Worm (Caenorhabditis elegans) whole organism, mixed stage, embryonic: ENCODE results near the gene unc-84.

Source experiments
- bed-3 ChIP-seq: fragments of 200-800 bp; sonication (Bioruptor generic); optimal IDR thresholded peaks from 3 replicates; lab custom pipeline; 2018; ENCODE audit warnings: mild to moderate bottlenecking, missing genetic modification characterization, moderate library complexity, missing compliant biosample characterization
- ceh-39 ChIP-seq: fragments of 150-350 bp; optimal IDR thresholded peaks from 2 replicates; lab custom pipeline; 2014; ENCODE audit warnings: missing biosample characterization, missing genetic modification characterization
- elt-1 ChIP-seq: sonication (generic microtip); optimal IDR thresholded peaks from 2 replicates; lab custom pipeline; 2017; ENCODE audit warnings: missing genetic modification characterization, mild to moderate bottlenecking, missing compliant biosample characterization, antibody characterized with exemption, moderate library complexity, borderline replicate concordance; ENCODE audit not compliant: insufficient read depth
- elt-3 ChIP-seq: fragments of 150-350 bp; optimal IDR thresholded peaks from 2 replicates; lab custom pipeline; 2014; ENCODE audit warnings: missing biosample characterization, missing genetic modification characterization
- ham-2 ChIP-seq: fragments of 200-800 bp; sonication (Bioruptor generic); optimal IDR thresholded peaks from 2 replicates; lab custom pipeline; 2018; ENCODE audit warnings: mild to moderate bottlenecking, missing genetic modification characterization, missing compliant biosample characterization
- lin-13 ChIP-seq: fragments of 150-350 bp; optimal IDR thresholded peaks from 2 replicates; lab custom pipeline; 2014; ENCODE audit warnings: missing biosample characterization, missing genetic modification characterization
- nhr-28 ChIP-seq: fragments of 150-350 bp; optimal IDR thresholded peaks from 2 replicates; lab custom pipeline; 2014; ENCODE audit warnings: missing biosample characterization, missing genetic modification characterization
- nhr-76 ChIP-seq: sonication (generic microtip); optimal IDR thresholded peaks from 2 replicates; lab custom pipeline; 2017; ENCODE audit warnings: missing biosample characterization, missing genetic modification characterization
- snpc-4 ChIP-seq: fragments of 150-350 bp; optimal IDR thresholded peaks from 2 replicates; lab custom pipeline; 2014; ENCODE audit warnings: missing biosample characterization, missing genetic modification characterization
- sptf-1 ChIP-seq: sonication (generic microtip); optimal IDR thresholded peaks from 2 replicates; lab custom pipeline; 2017; ENCODE audit warnings: mild to moderate bottlenecking, missing genetic modification characterization, moderate library complexity, missing compliant biosample characterization

DNA sequence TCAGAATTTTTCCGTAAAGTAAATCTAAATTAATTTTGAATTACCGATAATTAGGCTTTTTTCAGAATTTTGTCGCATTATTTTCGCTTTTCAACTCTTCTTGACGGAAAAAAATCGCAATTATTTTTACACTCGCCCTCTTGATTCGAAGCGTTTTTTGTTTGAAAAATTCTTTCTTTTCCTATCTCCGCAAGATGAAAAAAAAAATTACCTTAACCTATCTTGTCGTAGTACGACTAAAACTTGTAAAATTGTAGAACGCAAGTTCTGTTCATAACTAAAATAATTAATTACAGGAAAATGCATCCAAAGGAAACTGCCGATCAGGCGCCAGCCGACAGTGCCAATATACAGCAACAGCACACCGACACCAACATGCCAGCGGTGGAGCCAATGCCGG, 15.6 kb downstream of the unc-84 start, which contains the start of gene F54B11.7:
- TF ChIP-seq lin-13 (tag; lab: Kevin White, UChicago) = no peak
- no peak for TF ChIP-seq ham-2
- TF ChIP-seq nhr-28 (tag; lab: Kevin White, UChicago) = no peak
- no peak for TF ChIP-seq snpc-4 (tag; lab: Kevin White, UChicago)
- no peak for TF ChIP-seq ceh-39
- TF ChIP-seq bed-3 (GFP tag; lab: Kevin White, UChicago) = no peak
- TF ChIP-seq elt-3 (tag; lab: Kevin White, UChicago) = no peak
- TF ChIP-seq elt-1 (tag; lab: Kevin White, UChicago) = no peak
- no peak for TF ChIP-seq sptf-1
- TF ChIP-seq nhr-76 (tag; lab: Kevin White, UChicago) = no peak
